Worm (Caenorhabditis elegans) whole organism, young adult: ENCODE results near the gene npr-27.

Experiments used
- B0035.1 ChIP-seq: sonication (generic microtip); optimal IDR thresholded peaks from 2 replicates; lab custom pipeline; 2016; ENCODE audit warnings: missing genetic modification characterization, mild to moderate bottlenecking, missing compliant biosample characterization, missing genotype, missing genetic modification reagents
- B0336.3 ChIP-seq: fragments of 200-800 bp; sonication (Bioruptor generic); IDR thresholded peaks from 2 replicates; pipeline ENCODE4 v1.3.6; 2022; ENCODE audit warnings: missing genetic modification characterization, missing compliant biosample characterization
- C06A6.2 ChIP-seq: fragments of 200-800 bp; sonication (Bioruptor generic); conservative IDR thresholded peaks from 2 replicates; pipeline ENCODE4 v1.3.6; 2022; ENCODE audit warnings: missing genetic modification characterization, missing compliant biosample characterization
- C17E4.6 ChIP-seq: fragments of 200-800 bp; sonication (Bioruptor generic); IDR thresholded peaks from 2 replicates; pipeline ENCODE4 v1.3.6; 2022; ENCODE audit warnings: missing genetic modification reagents, missing genetic modification characterization, missing compliant biosample characterization
- F10E7.11 ChIP-seq: sonication (generic microtip); optimal IDR thresholded peaks from 2 replicates; lab custom pipeline; 2017; ENCODE audit warnings: mild to moderate bottlenecking, missing genetic modification characterization, moderate library complexity, missing compliant biosample characterization
- F49E8.2 ChIP-seq: sonication (generic microtip); optimal IDR thresholded peaks from 3 replicates; lab custom pipeline; 2017; ENCODE audit warnings: missing genetic modification characterization, mild to moderate bottlenecking, missing compliant biosample characterization, antibody characterized with exemption, moderate library complexity; ENCODE audit not compliant: insufficient read depth
- F52B5.7 ChIP-seq: sonication (generic microtip); optimal IDR thresholded peaks from 2 replicates; lab custom pipeline; 2016; ENCODE audit warnings: mild to moderate bottlenecking, missing genetic modification characterization, missing compliant biosample characterization
- K11D2.4 ChIP-seq: fragments of 200-800 bp; sonication (Bioruptor generic); IDR thresholded peaks from 2 replicates; pipeline ENCODE4 v1.3.6; 2022; ENCODE audit warnings: missing genetic modification reagents, missing genetic modification characterization, missing compliant biosample characterization
- K12H6.12 ChIP-seq: fragments of 200-800 bp; sonication (Bioruptor generic); optimal IDR thresholded peaks from 2 replicates; lab custom pipeline; 2018; ENCODE audit warnings: mild to moderate bottlenecking, missing genetic modification characterization, missing compliant biosample characterization
- T07F8.4 ChIP-seq: sonication (generic microtip); optimal IDR thresholded peaks from 2 replicates; lab custom pipeline; 2016; ENCODE audit warnings: mild to moderate bottlenecking, missing genetic modification characterization, moderate library complexity, missing compliant biosample characterization
- T26A5.8 ChIP-seq: sonication (generic microtip); optimal IDR thresholded peaks from 2 replicates; lab custom pipeline; 2016; ENCODE audit warnings: missing genetic modification characterization, missing compliant biosample characterization
- ZK185.1 ChIP-seq: sonication (generic microtip); optimal IDR thresholded peaks from 2 replicates; lab custom pipeline; 2016; ENCODE audit warnings: mild to moderate bottlenecking, missing genetic modification characterization, missing compliant biosample characterization; ENCODE audit not compliant: poor library complexity, severe bottlenecking
- ama-1 ChIP-seq, 3 experiments: fragments of 150-350 bp in 1 of 3; sonication (generic microtip) in 2 of 3; optimal IDR thresholded peaks; 2 replicates each; lab custom pipeline; 2014 to 2018; ENCODE audit warnings: missing biosample characterization in 2 of 3, missing genetic modification characterization in 2 of 3, missing genetic modification reagents in 2 of 3
- aptf-2 ChIP-seq: fragments of 200-800 bp; sonication (Bioruptor generic); conservative IDR thresholded peaks from 2 replicates; pipeline ENCODE4 v1.3.6; 2022; ENCODE audit warnings: missing genetic modification reagents, missing genetic modification characterization, missing compliant biosample characterization
- aptf-3 ChIP-seq: fragments of 200-800 bp; sonication (Bioruptor generic); IDR thresholded peaks from 2 replicates; pipeline ENCODE4 v1.3.6; 2022; ENCODE audit warnings: missing genetic modification characterization, missing compliant biosample characterization
- atf-7 ChIP-seq: sonication (generic microtip); optimal IDR thresholded peaks from 2 replicates; lab custom pipeline; 2017; ENCODE audit warnings: mild to moderate bottlenecking, missing genetic modification characterization, missing compliant biosample characterization
- bed-2 ChIP-seq: fragments of 200-800 bp; sonication (Bioruptor generic); IDR thresholded peaks from 2 replicates; pipeline ENCODE4 v1.3.6; 2022; ENCODE audit warnings: missing genetic modification reagents, missing genetic modification characterization, missing compliant biosample characterization
- ccch-3 ChIP-seq: fragments of 200-800 bp; sonication (Bioruptor generic); optimal IDR thresholded peaks from 2 replicates; lab custom pipeline; 2018; ENCODE audit warnings: mild to moderate bottlenecking, missing genetic modification characterization, missing compliant biosample characterization
- ceh-79 ChIP-seq: sonication (generic microtip); optimal IDR thresholded peaks from 2 replicates; lab custom pipeline; 2017; ENCODE audit warnings: mild to moderate bottlenecking, missing genetic modification characterization, missing compliant biosample characterization
- die-1 ChIP-seq: sonication (generic microtip); optimal IDR thresholded peaks from 2 replicates; lab custom pipeline; 2016; ENCODE audit warnings: missing genotype, mild to moderate bottlenecking, missing genetic modification characterization, missing compliant biosample characterization
- ets-4 ChIP-seq: fragments of 200-800 bp; sonication (Bioruptor generic); optimal IDR thresholded peaks from 2 replicates; lab custom pipeline; 2018; ENCODE audit warnings: mild to moderate bottlenecking, missing genetic modification characterization, missing compliant biosample characterization
- fkh-3 ChIP-seq: sonication (generic microtip); optimal IDR thresholded peaks from 2 replicates; lab custom pipeline; 2016; ENCODE audit warnings: mild to moderate bottlenecking, missing genetic modification characterization, missing compliant biosample characterization
- hmg-1.2 ChIP-seq: fragments of 200-800 bp; sonication (Bioruptor generic); IDR thresholded peaks from 2 replicates; pipeline ENCODE4 v1.3.6; 2022; ENCODE audit warnings: missing genetic modification reagents, missing genetic modification characterization, missing compliant biosample characterization
- lag-1 ChIP-seq: fragments of 200-800 bp; sonication (Bioruptor generic); IDR thresholded peaks from 2 replicates; pipeline ENCODE4 v1.3.6; 2022; ENCODE audit warnings: missing genetic modification reagents, missing genetic modification characterization, missing compliant biosample characterization
- let-526 ChIP-seq: fragments of 200-800 bp; sonication (Bioruptor generic); IDR thresholded peaks from 2 replicates; pipeline ENCODE4 v1.3.6; 2022; ENCODE audit warnings: missing genetic modification reagents, missing genetic modification characterization, missing compliant biosample characterization
- lin-40 ChIP-seq: sonication (generic microtip); optimal IDR thresholded peaks from 2 replicates; lab custom pipeline; 2016; ENCODE audit warnings: missing genetic modification characterization, mild to moderate bottlenecking, missing compliant biosample characterization, missing genotype, missing genetic modification reagents
- madf-8 ChIP-seq: fragments of 200-800 bp; sonication (Bioruptor generic); conservative IDR thresholded peaks from 2 replicates; pipeline ENCODE4 v1.3.6; 2022; ENCODE audit warnings: missing genetic modification reagents, missing genetic modification characterization, missing compliant biosample characterization
- mcd-1 ChIP-seq: fragments of 200-800 bp; sonication (Bioruptor generic); IDR thresholded peaks from 2 replicates; pipeline ENCODE4 v1.3.6; 2022; ENCODE audit warnings: missing genetic modification reagents, missing genetic modification characterization, missing compliant biosample characterization
- nhr-80 ChIP-seq: sonication (generic microtip); optimal IDR thresholded peaks from 2 replicates; lab custom pipeline; 2016; ENCODE audit warnings: missing genetic modification characterization, missing compliant biosample characterization
- pbrm-1 ChIP-seq: fragments of 200-800 bp; sonication (Bioruptor generic); IDR thresholded peaks from 2 replicates; pipeline ENCODE4 v1.3.6; 2022; ENCODE audit warnings: missing genetic modification reagents, missing genetic modification characterization, missing compliant biosample characterization
- pha-4 ChIP-seq: fragments of 150-350 bp; sonication (generic microtip); optimal IDR thresholded peaks from 2 replicates; lab custom pipeline; 2014; ENCODE audit warnings: missing biosample characterization, missing genetic modification reagents, missing genetic modification characterization
- rec-8 ChIP-seq, 2 experiments: sonication (generic microtip); optimal IDR thresholded peaks; 2 replicates each; lab custom pipeline; 2016; ENCODE audit warnings: mild to moderate bottlenecking in 2 of 2, missing genetic modification characterization in 2 of 2, missing genetic modification reagents in 2 of 2, missing genotype in 2 of 2, missing biosample characterization in 1 of 2, missing compliant biosample characterization in 1 of 2, moderate library complexity in 1 of 2
- snpc-1.1 ChIP-seq: sonication (generic microtip); optimal IDR thresholded peaks from 2 replicates; lab custom pipeline; 2017; ENCODE audit warnings: missing genetic modification characterization, mild to moderate bottlenecking, missing compliant biosample characterization, antibody characterized with exemption, moderate library complexity, missing genotype, missing genetic modification reagents; ENCODE audit not compliant: insufficient read depth
- snpc-1.3 ChIP-seq: sonication (generic microtip); optimal IDR thresholded peaks from 2 replicates; lab custom pipeline; 2017; ENCODE audit warnings: missing genetic modification characterization, mild to moderate bottlenecking, missing compliant biosample characterization, antibody characterized with exemption, moderate library complexity, missing genotype, missing genetic modification reagents; ENCODE audit not compliant: insufficient read depth
- somi-1 ChIP-seq: fragments of 200-800 bp; sonication (Bioruptor generic); optimal IDR thresholded peaks from 2 replicates; lab custom pipeline; 2018; ENCODE audit warnings: mild to moderate bottlenecking, missing genetic modification characterization, missing compliant biosample characterization
- tlf-1 ChIP-seq: fragments of 200-800 bp; sonication (Bioruptor generic); optimal IDR thresholded peaks from 2 replicates; lab custom pipeline; 2018; ENCODE audit warnings: mild to moderate bottlenecking, missing genetic modification characterization, missing compliant biosample characterization
- unc-130 ChIP-seq: sonication (generic microtip); optimal IDR thresholded peaks from 2 replicates; lab custom pipeline; 2016; ENCODE audit warnings: missing genetic modification reagents, missing genetic modification characterization, missing compliant biosample characterization
- xnd-1 ChIP-seq: sonication (generic microtip); optimal IDR thresholded peaks from 2 replicates; lab custom pipeline; 2016; ENCODE audit warnings: missing genotype, missing genetic modification reagents, missing genetic modification characterization, missing compliant biosample characterization
- ztf-22 ChIP-seq: fragments of 200-800 bp; sonication (Bioruptor generic); optimal IDR thresholded peaks from 2 replicates; lab custom pipeline; 2018; ENCODE audit warnings: mild to moderate bottlenecking, missing genetic modification characterization, moderate library complexity, missing compliant biosample characterization
- ztf-28 ChIP-seq: fragments of 200-800 bp; sonication (Bioruptor generic); IDR thresholded peaks from 2 replicates; pipeline ENCODE4 v1.3.6; 2022; ENCODE audit warnings: missing genetic modification reagents, missing genetic modification characterization, missing compliant biosample characterization
- ztf-6 ChIP-seq: fragments of 200-800 bp; sonication (Bioruptor generic); IDR thresholded peaks from 2 replicates; pipeline ENCODE4 v1.3.6; 2022; ENCODE audit warnings: missing genetic modification reagents, missing genetic modification characterization, missing compliant biosample characterization

npr-27 gene

DNA sequence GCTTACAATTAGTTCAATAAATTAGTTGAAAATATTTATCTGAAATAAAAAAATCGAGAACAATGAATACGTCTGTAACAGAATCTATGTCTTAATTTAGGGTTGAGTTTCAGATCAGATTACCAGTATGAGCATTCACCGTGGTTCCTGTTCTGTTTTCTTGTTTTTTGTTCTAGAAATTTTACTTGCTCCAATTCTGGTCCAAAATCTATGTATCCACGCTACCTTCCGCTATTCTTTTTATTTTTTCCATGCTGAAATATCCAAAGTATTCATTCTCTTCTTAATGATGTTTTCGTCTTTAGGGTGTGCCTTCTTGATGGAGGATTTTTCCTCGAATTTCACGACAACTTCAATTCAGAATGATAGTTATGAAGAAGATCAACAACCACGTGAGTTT is at the start of gene npr-27:
TSS of gene npr-27 (plus strand) at position 301 of the 400 bp plus-strand sequence.
- TF ChIP-seq pha-4 (no peak), mcd-1 (GFP tag; lab: Robert Waterston, UW) (no peak), ztf-6 (GFP tag; lab: Robert Waterston, UW) (no peak), snpc-1.3 (tag; lab: Kevin White, UChicago) (no peak), F52B5.7 (tag; lab: Kevin White, UChicago) (no peak), tlf-1 (GFP tag; lab: Kevin White, UChicago) (no peak), ama-1 (optimal IDR thresholded peaks at IDR 0.05; lab: Kevin White, UChicago) (no peak), ama-1 (GFP tag; optimal IDR thresholded peaks at IDR 0.05; lab: Kevin White, UChicago) (no peak), F49E8.2 (tag; lab: Kevin White, UChicago) (no peak)

DNA sequence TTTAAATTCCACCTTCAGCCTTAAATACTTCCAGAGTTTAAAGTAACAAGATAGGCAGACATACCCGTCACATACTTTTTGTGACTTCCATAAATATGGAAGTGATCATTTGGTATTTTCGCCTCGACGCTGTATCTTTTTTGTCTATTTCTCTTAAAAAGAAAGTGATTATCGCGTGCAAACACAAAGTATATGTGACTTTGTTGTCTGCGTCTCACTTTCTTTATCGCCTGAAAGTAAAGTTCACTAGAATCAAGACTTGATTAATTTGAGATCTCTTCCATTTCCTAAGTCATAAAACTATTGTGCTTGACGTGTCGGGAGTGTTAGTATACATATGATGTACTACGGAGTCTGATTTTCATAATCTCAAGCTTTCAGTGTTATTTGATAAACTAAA is 47.2 kb upstream of the npr-27 start, which contains the start of gene C06E4.6:
TSS of gene C06E4.6 (minus strand) at position 51 of the 400 bp plus-strand sequence.
- TF ChIP-seq ztf-22 (GFP tag; lab: Kevin White, UChicago) (no peak), B0336.3 (GFP tag; lab: Robert Waterston, UW) (no peak), somi-1 (GFP tag; lab: Kevin White, UChicago) (no peak), nhr-80 (peak; percentile 53), fkh-3 (tag; lab: Kevin White, UChicago) (no peak), ets-4 (GFP tag; lab: Kevin White, UChicago) (no peak), let-526 (GFP tag; lab: Robert Waterston, UW) (no peak), hmg-1.2 (GFP tag; lab: Robert Waterston, UW) (peak; percentile 95), C06A6.2 (GFP tag; lab: Robert Waterston, UW) (no peak), K11D2.4 (GFP tag; lab: Robert Waterston, UW) (no peak), T26A5.8 (no peak)

DNA sequence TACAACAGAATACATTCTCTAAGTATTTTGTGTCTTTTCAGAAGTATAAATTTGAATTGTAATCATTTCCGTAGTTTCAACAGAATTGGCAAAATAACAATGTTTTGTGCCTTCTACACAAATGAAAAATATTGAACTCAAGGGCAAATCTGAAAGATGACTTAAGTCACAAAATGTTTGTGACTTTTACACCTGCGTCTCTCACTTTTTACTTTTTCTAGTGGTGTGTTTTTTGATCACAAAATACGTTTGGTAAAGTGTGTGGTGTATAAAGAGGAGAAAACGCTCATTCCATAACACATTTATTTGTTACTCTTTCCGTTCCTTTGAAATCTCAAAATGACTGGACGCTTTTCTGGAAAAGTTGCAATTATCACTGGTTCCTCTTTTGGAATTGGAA is 44.8 kb upstream of the npr-27 start, which contains the start of gene C06E4.3:
TSS of gene C06E4.3 (plus strand) at position 289 of the 400 bp plus-strand sequence.
- TF ChIP-seq F10E7.11 (tag; lab: Kevin White, UChicago) (no peak), ceh-79 (no peak), snpc-1.1 (tag; lab: Kevin White, UChicago) (no peak), mcd-1 (GFP tag; lab: Robert Waterston, UW) (no peak), ztf-28 (no peak), ets-4 (GFP tag; lab: Kevin White, UChicago) (no peak), nhr-80 (no peak), ccch-3 (GFP tag; lab: Kevin White, UChicago) (no peak), madf-8 (no peak), die-1 (tag; lab: Kevin White, UChicago) (no peak), hmg-1.2 (GFP tag; lab: Robert Waterston, UW) (no peak; the same call in 1 of the 2 replicates), unc-130 (no peak), atf-7 (tag; lab: Kevin White, UChicago) (no peak), pbrm-1 (GFP tag; lab: Robert Waterston, UW) (no peak), T07F8.4 (no peak), aptf-2 (GFP tag; lab: Robert Waterston, UW) (no peak), bed-2 (GFP tag; lab: Robert Waterston, UW) (no peak), B0035.1 (no peak)

DNA sequence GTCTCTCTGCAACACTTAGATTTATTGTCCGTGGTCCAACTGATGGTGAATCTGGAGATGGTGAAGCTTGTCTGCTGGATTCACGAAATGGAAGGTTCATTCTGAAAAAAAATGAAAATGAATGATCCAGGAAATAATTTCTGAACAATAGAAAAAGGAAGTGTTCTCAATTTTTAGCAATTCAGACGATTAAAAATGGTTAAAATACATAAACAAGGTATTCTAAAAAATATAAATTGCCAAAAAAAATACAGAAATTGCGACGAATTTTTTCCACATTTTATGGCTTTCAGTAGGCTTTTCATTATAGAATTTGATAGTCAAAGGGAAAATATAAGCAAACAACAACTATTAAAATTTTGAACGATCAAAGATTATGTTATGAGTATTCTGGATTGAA is 42.3 kb upstream of the npr-27 start, which contains the start of gene glb-2:
TSS of gene glb-2 (minus strand) at position 101 of the 400 bp plus-strand sequence.
- TF ChIP-seq rec-8 (tag; optimal IDR thresholded peaks at IDR 0.05; lab: Kevin White, UChicago) (no peak), K12H6.12 (tag; lab: Kevin White, UChicago) (no peak), xnd-1 (tag; lab: Kevin White, UChicago) (no peak), C17E4.6 (GFP tag; lab: Robert Waterston, UW) (no peak), lin-40 (tag; lab: Kevin White, UChicago) (no peak), ZK185.1 (tag; lab: Kevin White, UChicago) (no peak), lag-1 (GFP tag; lab: Robert Waterston, UW) (no peak), B0336.3 (GFP tag; lab: Robert Waterston, UW) (no peak), aptf-3 (GFP tag; lab: Robert Waterston, UW) (no peak)
